Fruit fly (Drosophila melanogaster): ENCODE data around the gene Tap42.

Gene Tap42

DNA sequence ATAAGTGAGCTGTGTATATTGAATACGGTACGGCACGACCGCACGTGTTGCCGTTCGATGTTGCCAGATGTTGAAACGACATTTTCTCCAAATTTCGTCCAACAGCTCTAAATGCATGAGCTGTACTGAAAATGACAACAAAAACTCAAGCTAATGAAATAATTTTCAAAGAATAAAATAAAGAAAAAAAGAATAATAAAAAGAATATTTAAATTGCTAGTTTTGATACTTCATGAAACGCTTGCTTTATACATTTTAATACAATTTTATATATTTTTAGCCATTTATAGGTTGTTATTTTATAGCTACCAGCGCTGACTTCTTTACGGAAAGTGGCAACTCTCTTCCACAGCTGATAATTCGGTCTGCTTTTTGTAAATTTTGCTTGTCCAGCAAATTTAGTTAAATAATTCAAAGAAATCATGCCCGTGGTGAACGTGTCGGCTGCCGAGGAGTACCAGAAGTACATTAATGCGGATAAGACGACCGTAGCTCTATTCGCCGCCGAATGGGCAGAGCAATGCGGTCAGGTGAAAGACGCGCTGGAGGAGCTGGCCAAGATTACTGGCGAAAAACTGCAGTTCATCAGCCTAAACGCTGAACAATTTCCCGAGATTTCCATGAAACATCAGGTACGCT is 1.2 kb upstream of the Tap42 start, which contains the start of the genes Nnp-1 and Grx3 (continued):
- TF ChIP-seq CG9817 (tag; optimal IDR thresholded peaks at IDR 0.05) = peak; percentile 73
- TF ChIP-seq CG9215 (GFP tag; IDR thresholded peaks at IDR 0.05) = peak; percentile 57
- TF ChIP-seq mam (GFP tag; optimal IDR thresholded peaks at IDR 0.05) = peak; percentile 33
- peak; percentile 26; the same call in 1 of the 2 replicates for TF ChIP-seq CG32767 (GFP tag; IDR thresholded peaks at IDR 0.05)
- TF ChIP-seq CG1529 (GFP tag; optimal IDR thresholded peaks at IDR 0.05) = no peak
- peak; percentile 33 for TF ChIP-seq her (GFP tag; optimal IDR thresholded peaks at IDR 0.05)
- no peak for TF ChIP-seq CG43689 (GFP tag; IDR thresholded peaks at IDR 0.05)
- peak; percentile 52 for TF ChIP-seq Bdp1 (GFP tag; optimal IDR thresholded peaks at IDR 0.05)
- TF ChIP-seq CG30020 (tag; optimal IDR thresholded peaks at IDR 0.05) = peak; percentile 65
- TF ChIP-seq ewg (GFP tag; optimal IDR thresholded peaks at IDR 0.05) = peak; percentile 24
- TF ChIP-seq Opbp (GFP tag; IDR thresholded peaks at IDR 0.05; ENCODE audit: partially characterized antibody) = no peak
- TF ChIP-seq gce (GFP tag; IDR thresholded peaks at IDR 0.05) = no peak
- peak; percentile 59 for TF ChIP-seq NfI (GFP tag; optimal IDR thresholded peaks at IDR 0.05)
- TF ChIP-seq CG18476 (GFP tag; optimal IDR thresholded peaks at IDR 0.05) = no peak
- no peak for TF ChIP-seq CG3281 (GFP tag; optimal IDR thresholded peaks at IDR 0.05)
- TF ChIP-seq Sin3A (optimal IDR thresholded peaks at IDR 0.05) = peak; percentile 56
- no peak for TF ChIP-seq zfh1 (GFP tag; IDR thresholded peaks at IDR 0.05)
- TF ChIP-seq grau (tag; optimal IDR thresholded peaks at IDR 0.05) = peak; percentile 75
- TF ChIP-seq ATbp (GFP tag; optimal IDR thresholded peaks at IDR 0.05) = no peak
- no peak for TF ChIP-seq CG9876 (GFP tag; optimal IDR thresholded peaks at IDR 0.05)
- TF ChIP-seq Usf (GFP tag; optimal IDR thresholded peaks at IDR 0.05) = no peak
- TF ChIP-seq CG5953 (GFP tag; IDR thresholded peaks at IDR 0.05) = no peak
- no peak for TF ChIP-seq Dip2 (GFP tag; IDR thresholded peaks at IDR 0.05)
- TF ChIP-seq mld (GFP tag; IDR thresholded peaks at IDR 0.05; ENCODE audit: partially characterized antibody) = no peak
- TF ChIP-seq unc-4 (GFP tag; IDR thresholded peaks at IDR 0.05; ENCODE audit: partially characterized antibody) = no peak
- no peak for TF ChIP-seq kay (GFP tag; optimal IDR thresholded peaks at IDR 0.05)
- no peak for TF ChIP-seq ftz-f1 (GFP tag; optimal IDR thresholded peaks at IDR 0.05)
- TF ChIP-seq en (GFP tag; optimal IDR thresholded peaks at IDR 0.05) = no peak
- peak; percentile 18 for TF ChIP-seq Ets97D (GFP tag; optimal IDR thresholded peaks at IDR 0.05)
- no peak for TF ChIP-seq bab2 (GFP tag; optimal IDR thresholded peaks at IDR 0.05)
- no peak for TF ChIP-seq CG4854 (GFP tag; optimal IDR thresholded peaks at IDR 0.05)
- no peak for TF ChIP-seq CG2889 (GFP tag; IDR thresholded peaks at IDR 0.05)
- no peak for TF ChIP-seq tio (GFP tag; optimal IDR thresholded peaks at IDR 0.05)
- no peak for TF ChIP-seq D19A (tag; optimal IDR thresholded peaks at IDR 0.05)
- TF ChIP-seq YL-1 (GFP tag; optimal IDR thresholded peaks at IDR 0.05) = peak; percentile 78
- peak; percentile 79 for TF ChIP-seq CoRest (tag; optimal IDR thresholded peaks at IDR 0.05)
- no peak for TF ChIP-seq pb (GFP tag; optimal IDR thresholded peaks at IDR 0.05)
- TF ChIP-seq klu (GFP tag; IDR thresholded peaks at IDR 0.05) = peak; percentile 14; the same call in 1 of the 2 replicates
- TF ChIP-seq CG14965 (GFP tag; optimal IDR thresholded peaks at IDR 0.05; ENCODE audit: borderline replicate concordance) = no peak
- TF ChIP-seq CG10274 (GFP tag; optimal IDR thresholded peaks at IDR 0.05) = no peak
- TF ChIP-seq ato (GFP tag; IDR thresholded peaks at IDR 0.05; ENCODE audit: partially characterized antibody) = no peak
- peak; percentile 64 to 91 for TF ChIP-seq crp (GFP tag; optimal IDR thresholded peaks at IDR 0.05)
- no peak for TF ChIP-seq gt (GFP tag; IDR thresholded peaks at IDR 0.05)
- no peak for TF ChIP-seq CG3995 (GFP tag; optimal IDR thresholded peaks at IDR 0.05)
- peak; percentile 69 for TF ChIP-seq CG17829 (tag; optimal IDR thresholded peaks at IDR 0.05)
- peak; percentile 82 for TF ChIP-seq sug (tag; optimal IDR thresholded peaks at IDR 0.05)
- no peak for TF ChIP-seq D19B (GFP tag; optimal IDR thresholded peaks at IDR 0.05)
- no peak for TF ChIP-seq CG12219 (GFP tag; optimal IDR thresholded peaks at IDR 0.05)
- TF ChIP-seq nerfin-1 (tag; optimal IDR thresholded peaks at IDR 0.05) = no peak
- no peak for TF ChIP-seq aop (GFP tag; IDR thresholded peaks at IDR 0.05)
- no peak for TF ChIP-seq Mes4 (GFP tag; optimal IDR thresholded peaks at IDR 0.05)
